Fruit fly (Drosophila melanogaster): Measurements from ENCODE around the gene CG4953.

DNA sequence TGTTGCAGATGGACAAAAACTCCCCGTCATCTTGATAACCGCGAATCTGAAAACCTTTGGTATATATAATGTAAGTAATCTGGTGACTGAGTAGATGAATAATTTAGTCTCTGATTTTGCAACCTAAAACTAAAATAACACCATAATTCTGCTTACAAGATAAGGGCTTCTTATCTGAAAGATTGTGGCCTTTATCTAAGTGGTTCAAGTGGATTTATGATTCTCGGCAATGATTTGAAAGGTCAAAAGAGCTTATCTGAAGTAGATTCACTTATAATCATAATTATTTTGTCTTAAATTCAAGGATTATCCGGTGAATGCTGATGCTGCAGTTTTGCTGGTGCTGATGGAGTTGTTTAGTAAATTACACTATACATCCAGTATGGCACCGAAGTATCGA lies 49.4 kb downstream of the CG4953 start:
- TF ChIP-seq GATAd (GFP tag; optimal IDR thresholded peaks at IDR 0.05): no peak
- TF ChIP-seq psq (GFP tag; optimal IDR thresholded peaks at IDR 0.05): no peak

Data from whole organism, wandering third instar larva.